Fruit fly (Drosophila melanogaster) S2 (cell line): ENCODE data around the gene abd-A.

Experiments used
- CG8478 ChIP-seq: fragments of >200 bp; optimal IDR thresholded peaks from 2 replicates; lab custom pipeline; 2018
- CTCF ChIP-seq, 2 experiments: fragments of >200 bp; optimal IDR thresholded peaks; 2 replicates each; lab custom pipeline; 2018

DNA sequence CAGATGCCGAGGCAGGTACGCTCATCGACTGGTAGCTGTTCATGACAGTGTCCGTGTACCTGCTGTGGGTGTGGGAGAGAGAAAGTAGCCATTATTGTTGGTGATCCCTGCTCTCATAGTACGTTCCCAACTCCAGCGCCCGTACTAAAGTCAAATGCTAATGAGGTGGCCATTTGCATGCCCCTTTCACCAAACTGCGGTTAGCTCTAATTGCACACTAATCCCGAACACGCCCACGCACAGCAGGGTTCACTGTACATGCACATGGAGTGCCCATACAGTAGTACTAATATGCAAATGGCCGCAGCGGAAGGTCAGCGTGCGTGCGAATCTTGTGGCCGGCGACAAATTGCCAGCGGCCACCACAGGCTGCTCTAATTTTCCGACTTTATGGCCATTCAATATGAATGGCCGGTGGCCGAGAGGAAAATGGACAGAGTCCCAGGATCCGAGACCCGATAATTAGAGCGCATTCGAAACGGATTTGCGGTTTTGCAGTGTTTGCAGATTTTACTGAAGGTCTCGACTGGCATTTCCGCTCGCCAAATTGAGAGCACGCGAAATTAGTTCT, 3.5 kb downstream of the abd-A start:
- no peak for TF ChIP-seq CTCF (optimal IDR thresholded peaks at IDR 0.05; lab: Kevin White, UChicago)
- no peak for TF ChIP-seq CG8478 (lab: Kevin White, UChicago)
